Worm (Caenorhabditis elegans) whole organism, L1 larva: ENCODE measurements around the gene F20H11.4.

Source experiments
- C04F5.9 ChIP-seq: sonication (generic microtip); optimal IDR thresholded peaks from 2 replicates; lab custom pipeline; 2016; ENCODE audit warnings: missing genetic modification characterization, missing compliant biosample characterization
- C16A3.4 ChIP-seq: fragments of 150-350 bp; optimal IDR thresholded peaks from 2 replicates; lab custom pipeline; 2014; ENCODE audit warnings: missing biosample characterization, missing genetic modification characterization
- F16B12.6 ChIP-seq: fragments of 150-350 bp; optimal IDR thresholded peaks from 2 replicates; lab custom pipeline; 2014; ENCODE audit warnings: missing biosample characterization, missing genetic modification characterization
- Y116A8C.19 ChIP-seq: sonication (generic microtip); optimal IDR thresholded peaks from 2 replicates; lab custom pipeline; 2016; ENCODE audit warnings: missing compliant biosample characterization, missing genetic modification characterization, borderline replicate concordance
- aha-1 ChIP-seq: fragments of 150-350 bp; optimal IDR thresholded peaks from 2 replicates; lab custom pipeline; 2014; ENCODE audit warnings: missing biosample characterization, missing genetic modification characterization
- blmp-1 ChIP-seq: fragments of 150-350 bp; optimal IDR thresholded peaks from 2 replicates; lab custom pipeline; 2014; ENCODE audit warnings: missing biosample characterization, missing genetic modification characterization
- ceh-63 ChIP-seq: fragments of 200-800 bp; sonication (Bioruptor generic); optimal IDR thresholded peaks from 2 replicates; lab custom pipeline; 2018; ENCODE audit warnings: mild to moderate bottlenecking, missing genetic modification characterization, missing compliant biosample characterization
- ceh-82 ChIP-seq, 3 experiments: fragments of 150-350 bp in 1 of 3; sonication (generic microtip) in 2 of 3; optimal IDR thresholded peaks; 2 replicates each; lab custom pipeline; 2014 to 2017; ENCODE audit warnings: missing biosample characterization in 3 of 3, missing genetic modification characterization in 3 of 3
- ceh-88 ChIP-seq: fragments of 200-800 bp; sonication (Bioruptor generic); IDR thresholded peaks from 2 replicates; pipeline ENCODE4 v1.3.6; 2022; ENCODE audit warnings: missing genetic modification characterization, missing compliant biosample characterization
- ces-1 ChIP-seq: fragments of 150-350 bp; optimal IDR thresholded peaks from 2 replicates; lab custom pipeline; 2014; ENCODE audit warnings: missing biosample characterization, missing genetic modification reagents, missing genetic modification characterization
- dpl-1 ChIP-seq, 3 experiments: fragments of 150-350 bp in 2 of 3; sonication (generic microtip) in 1 of 3; optimal IDR thresholded peaks; 2 replicates each; lab custom pipeline; 2014 to 2017; ENCODE audit warnings: missing biosample characterization in 3 of 3, missing genetic modification characterization in 3 of 3, missing genetic modification reagents in 3 of 3
- efl-1 ChIP-seq, 4 experiments: fragments of 150-350 bp; optimal IDR thresholded peaks in 3 of 4; peaks in 1 of 4; 1 replicate in 1 of 4; 2 replicates in 3 of 4; lab custom pipeline; 2014; ENCODE audit warnings: missing biosample characterization in 2 of 4, missing genetic modification characterization in 2 of 4, missing genetic modification reagents in 2 of 4
- efl-3 ChIP-seq: fragments of 200-800 bp; sonication (Bioruptor generic); optimal IDR thresholded peaks from 2 replicates; lab custom pipeline; 2018; ENCODE audit warnings: mild to moderate bottlenecking, missing genetic modification characterization, missing compliant biosample characterization
- egl-27 ChIP-seq, 2 experiments: fragments of 150-350 bp in 1 of 2; sonication (generic microtip); optimal IDR thresholded peaks; 3 replicates each; lab custom pipeline; 2017 to 2018; ENCODE audit warnings: missing biosample characterization in 2 of 2, missing genetic modification characterization in 2 of 2, missing genetic modification reagents in 2 of 2
- elt-2 ChIP-seq: sonication (generic microtip); optimal IDR thresholded peaks from 2 replicates; lab custom pipeline; 2016; ENCODE audit warnings: missing genetic modification characterization, mild to moderate bottlenecking, inconsistent platforms, missing compliant biosample characterization, missing genetic modification reagents
- ets-5 ChIP-seq: fragments of 200-800 bp; sonication (Bioruptor generic); IDR thresholded peaks from 2 replicates; pipeline ENCODE4 v1.3.6; 2022; ENCODE audit warnings: missing genetic modification characterization, missing compliant biosample characterization
- fkh-10 ChIP-seq: sonication (generic microtip); optimal IDR thresholded peaks from 2 replicates; lab custom pipeline; 2017; ENCODE audit warnings: missing biosample characterization, missing genetic modification reagents, missing genetic modification characterization
- fos-1 ChIP-seq: fragments of 150-350 bp; optimal IDR thresholded peaks from 2 replicates; lab custom pipeline; 2014; ENCODE audit warnings: missing biosample characterization, missing genetic modification characterization
- grh-1 ChIP-seq: fragments of 200-800 bp; sonication (Bioruptor generic); IDR thresholded peaks from 2 replicates; pipeline ENCODE4 v1.3.6; 2022; ENCODE audit warnings: missing genetic modification reagents, missing genetic modification characterization, missing compliant biosample characterization
- hlh-4 ChIP-seq: sonication (generic microtip); optimal IDR thresholded peaks from 2 replicates; lab custom pipeline; 2016; ENCODE audit warnings: mild to moderate bottlenecking, missing genetic modification characterization, missing compliant biosample characterization
- isw-1 ChIP-seq: fragments of 200-800 bp; sonication (Bioruptor generic); IDR thresholded peaks from 2 replicates; pipeline ENCODE4 v1.3.6; 2022; ENCODE audit warnings: missing genetic modification characterization, missing compliant biosample characterization
- lin-14 ChIP-seq: fragments of 200-800 bp; sonication (Bioruptor generic); optimal IDR thresholded peaks from 2 replicates; lab custom pipeline; 2018; ENCODE audit warnings: mild to moderate bottlenecking, missing genetic modification characterization, moderate library complexity, missing compliant biosample characterization
- lin-39 ChIP-seq: fragments of 150-350 bp; optimal IDR thresholded peaks from 2 replicates; lab custom pipeline; 2014; ENCODE audit warnings: missing biosample characterization, missing genetic modification reagents, missing genetic modification characterization
- lir-3 ChIP-seq: sonication (generic microtip); optimal IDR thresholded peaks from 2 replicates; lab custom pipeline; 2016; ENCODE audit warnings: mild to moderate bottlenecking, missing genetic modification characterization, moderate library complexity, missing compliant biosample characterization; ENCODE audit not compliant: poor library complexity
- mab-9 ChIP-seq: fragments of 200-800 bp; sonication (Bioruptor generic); IDR thresholded peaks from 2 replicates; pipeline ENCODE4 v1.3.6; 2022; ENCODE audit warnings: missing genetic modification reagents, missing genetic modification characterization, missing compliant biosample characterization
- mdl-1 ChIP-seq, 2 experiments: fragments of 150-350 bp; optimal IDR thresholded peaks; 2 replicates each; lab custom pipeline; 2014 to 2017; ENCODE audit warnings: missing biosample characterization in 2 of 2, missing genetic modification characterization in 2 of 2, inconsistent platforms in 1 of 2
- nhr-11 ChIP-seq: fragments of 150-350 bp; optimal IDR thresholded peaks from 2 replicates; lab custom pipeline; 2014; ENCODE audit warnings: missing biosample characterization, missing genetic modification characterization
- nhr-19 ChIP-seq: fragments of 200-800 bp; sonication (Bioruptor generic); conservative IDR thresholded peaks from 2 replicates; pipeline ENCODE4 v1.3.6; 2022; ENCODE audit warnings: missing genetic modification characterization, missing compliant biosample characterization
- nhr-28 ChIP-seq: fragments of 150-350 bp; optimal IDR thresholded peaks from 2 replicates; lab custom pipeline; 2014; ENCODE audit warnings: missing biosample characterization, missing genetic modification characterization
- nhr-47 ChIP-seq: sonication (generic microtip); optimal IDR thresholded peaks from 2 replicates; lab custom pipeline; 2016; ENCODE audit warnings: mild to moderate bottlenecking, missing genetic modification characterization, moderate library complexity, missing compliant biosample characterization
- nhr-77 ChIP-seq: fragments of 150-350 bp; optimal IDR thresholded peaks from 2 replicates; lab custom pipeline; 2014; ENCODE audit warnings: missing biosample characterization, missing genetic modification characterization
- nhr-84 ChIP-seq: sonication (generic microtip); optimal IDR thresholded peaks from 2 replicates; lab custom pipeline; 2017; ENCODE audit warnings: missing biosample characterization, missing genetic modification characterization
- nhr-90 ChIP-seq: sonication (generic microtip); optimal IDR thresholded peaks from 2 replicates; lab custom pipeline; 2016; ENCODE audit warnings: mild to moderate bottlenecking, missing genetic modification characterization, missing compliant biosample characterization; ENCODE audit not compliant: poor library complexity
- pqm-1 ChIP-seq: sonication (generic microtip); optimal IDR thresholded peaks from 3 replicates; lab custom pipeline; 2017; ENCODE audit warnings: missing biosample characterization, missing genetic modification characterization
- skn-1 ChIP-seq: fragments of 150-350 bp; optimal IDR thresholded peaks from 2 replicates; lab custom pipeline; 2014; ENCODE audit warnings: missing biosample characterization, missing genetic modification characterization
- snpc-4 ChIP-seq: fragments of 150-350 bp; optimal IDR thresholded peaks from 2 replicates; lab custom pipeline; 2014; ENCODE audit warnings: missing biosample characterization, missing genetic modification characterization
- snu-23 ChIP-seq: sonication (generic microtip); optimal IDR thresholded peaks from 2 replicates; lab custom pipeline; 2016; ENCODE audit warnings: missing genetic modification characterization, missing compliant biosample characterization
- sptf-1 ChIP-seq: fragments of 150-350 bp; optimal IDR thresholded peaks from 2 replicates; lab custom pipeline; 2014; ENCODE audit warnings: missing biosample characterization, missing genetic modification characterization
- swsn-7 ChIP-seq: sonication (generic microtip); optimal IDR thresholded peaks from 2 replicates; lab custom pipeline; 2016; ENCODE audit warnings: missing genetic modification characterization, missing compliant biosample characterization
- tlp-1 ChIP-seq: fragments of 150-350 bp; optimal IDR thresholded peaks from 2 replicates; lab custom pipeline; 2014; ENCODE audit warnings: missing biosample characterization, missing genetic modification characterization
- unc-86 ChIP-seq: sonication (generic microtip); optimal IDR thresholded peaks from 2 replicates; lab custom pipeline; 2016; ENCODE audit warnings: missing genetic modification characterization, missing compliant biosample characterization
- unc-98 ChIP-seq: fragments of 200-800 bp; sonication (Bioruptor generic); IDR thresholded peaks from 2 replicates; pipeline ENCODE4 v1.3.6; 2022; ENCODE audit warnings: missing genetic modification characterization, missing compliant biosample characterization
- vab-15 ChIP-seq: sonication (generic microtip); optimal IDR thresholded peaks from 2 replicates; lab custom pipeline; 2017; ENCODE audit warnings: missing genotype, mild to moderate bottlenecking, missing genetic modification characterization, missing compliant biosample characterization
- xbp-1 ChIP-seq: sonication (generic microtip); optimal IDR thresholded peaks from 2 replicates; lab custom pipeline; 2016; ENCODE audit warnings: missing genetic modification characterization, missing compliant biosample characterization
- zag-1 ChIP-seq: fragments of 150-350 bp; optimal IDR thresholded peaks from 2 replicates; lab custom pipeline; 2014; ENCODE audit warnings: missing biosample characterization, missing genetic modification characterization
- ztf-4 ChIP-seq: fragments of 150-350 bp; optimal IDR thresholded peaks from 2 replicates; lab custom pipeline; 2014; ENCODE audit warnings: missing biosample characterization, missing genetic modification characterization

F20H11.4 gene

ce11 chrIII:6608101-6608672 lies at the start of gene F20H11.4, which contains the start of gene mdh-2 (continued):
- TF ChIP-seq mab-9 (GFP tag; lab: Robert Waterston, UW) (no peak), ceh-63 (GFP tag; lab: Kevin White, UChicago) (no peak), Y116A8C.19 (tag; lab: Kevin White, UChicago) (no peak), nhr-84 (tag; lab: Kevin White, UChicago) (no peak), ceh-88 (no peak; the same call in 1 of the 2 replicates), ztf-4 (tag; lab: Kevin White, UChicago) (peak; percentile 27), unc-86 (tag; lab: Kevin White, UChicago) (peak; percentile 63), aha-1 (tag; lab: Kevin White, UChicago) (no peak), pqm-1 (tag; lab: Kevin White, UChicago) (no peak), unc-98 (GFP tag; lab: Robert Waterston, UW) (no peak), efl-3 (no peak), nhr-11 (tag; lab: Kevin White, UChicago) (no peak), xbp-1 (tag; lab: Kevin White, UChicago) (peak; percentile 86), blmp-1 (tag; lab: Kevin White, UChicago) (peak; percentile 67), C04F5.9 (tag; lab: Kevin White, UChicago) (no peak), ceh-82 (tag; optimal IDR thresholded peaks at IDR 0.05; lab: Kevin White, UChicago) (peak; percentile 64 to 90 (median 78)), mdl-1 (tag; optimal IDR thresholded peaks at IDR 0.05; lab: Kevin White, UChicago) (peak in 1 of 2 experiments; percentile 86), F16B12.6 (tag; lab: Kevin White, UChicago) (peak; percentile 63), snu-23 (GFP tag; lab: Kevin White, UChicago) (peak; percentile 91), nhr-28 (no peak), elt-2 (peak; percentile 9), nhr-90 (tag; lab: Kevin White, UChicago) (peak; percentile 82), isw-1 (GFP tag; lab: Robert Waterston, UW) (peak; percentile 74), swsn-7 (tag; lab: Kevin White, UChicago) (peak; percentile 82), dpl-1 (GFP tag; optimal IDR thresholded peaks at IDR 0.05; lab: Kevin White, UChicago) (peak; percentile 95 to 97 (median 95)), hlh-4 (tag; lab: Kevin White, UChicago) (no peak), ets-5 (GFP tag; lab: Robert Waterston, UW) (no peak), vab-15 (tag; lab: Kevin White, UChicago) (no peak), C16A3.4 (tag; lab: Kevin White, UChicago) (peak; percentile 86), nhr-47 (peak; percentile 87), skn-1 (tag; lab: Kevin White, UChicago) (peak; percentile 88), nhr-77 (tag; lab: Kevin White, UChicago) (peak; percentile 63), fkh-10 (GFP tag; lab: Kevin White, UChicago) (no peak)
- TF ChIP-seq, all 84 proteins: peak for 44

- peak; percentile 20 for TF ChIP-seq lin-14 (GFP tag; lab: Kevin White, UChicago)
- TF ChIP-seq efl-1 (optimal IDR thresholded peaks at IDR 0.05; lab: Kevin White, UChicago) = no peak
- TF ChIP-seq efl-1 (GFP tag; optimal IDR thresholded peaks at IDR 0.05 in 1 of 2; lab: Kevin White, UChicago) = peak in 1 of 2 experiments; percentile 72
- TF ChIP-seq zag-1 = no peak
- TF ChIP-seq, all 84 proteins: peak for 2
Measured at ce11 chrIII:6577159-6577558, 31.3 kb upstream of the F20H11.4 start.

ce11 chrIII:6578505-6578904 lies 29.9 kb upstream of the F20H11.4 start, which contains the start of gene F27B3.6:
Gene F27B3.6, minus strand, starts transcription at chrIII:6578605.
- no peak for TF ChIP-seq sptf-1 (tag; lab: Kevin White, UChicago)
- no peak for TF ChIP-seq nhr-84 (tag; lab: Kevin White, UChicago)
- no peak for TF ChIP-seq lir-3 (tag; lab: Kevin White, UChicago)
- TF ChIP-seq lin-39 (tag; lab: Kevin White, UChicago) = no peak
- TF ChIP-seq nhr-19 (GFP tag; lab: Robert Waterston, UW) = no peak
- TF ChIP-seq snpc-4 = no peak
- TF ChIP-seq egl-27 (tag; optimal IDR thresholded peaks at IDR 0.05; lab: Kevin White, UChicago) = no peak
- no peak for TF ChIP-seq unc-86 (tag; lab: Kevin White, UChicago)
- TF ChIP-seq mab-9 (GFP tag; lab: Robert Waterston, UW) = no peak
- TF ChIP-seq Y116A8C.19 (tag; lab: Kevin White, UChicago) = no peak
- TF ChIP-seq grh-1 = no peak
- TF ChIP-seq ceh-88 = no peak
- TF ChIP-seq tlp-1 (tag; lab: Kevin White, UChicago) = no peak
- TF ChIP-seq fos-1 (tag; lab: Kevin White, UChicago) = no peak
- TF ChIP-seq C04F5.9 (tag; lab: Kevin White, UChicago) = no peak
- no peak for TF ChIP-seq ces-1
- no peak for TF ChIP-seq mdl-1 (tag; optimal IDR thresholded peaks at IDR 0.05; lab: Kevin White, UChicago)
- TF ChIP-seq, all 84 proteins: peak for 0
